Fruit fly (Drosophila melanogaster) whole organism, embryonic: ENCODE measurements around the gene Ids.
A peak's percentile ranks its signal among the peaks of the same experiment; 100 is the strongest.

ENCODE experiments used
- Ada2b ChIP-seq: fragments of 200-800 bp; sonication (Bioruptor generic); IDR thresholded peaks from 2 replicates; pipeline ENCODE4 v1.3.6; 2022; ENCODE audit warnings: missing biosample characterization, missing genetic modification characterization
- Aef1 ChIP-seq: fragments of 200-800 bp; sonication (Bioruptor generic); IDR thresholded peaks from 3 replicates; pipeline ENCODE4 v1.3.6; 2022; ENCODE audit warnings: missing biosample characterization, missing genetic modification characterization
- Asciz ChIP-seq: fragments of 200-800 bp; sonication (Bioruptor generic); optimal IDR thresholded peaks from 2 replicates; lab custom pipeline; 2017; ENCODE audit warnings: missing biosample characterization, mild to moderate bottlenecking, missing genetic modification characterization, missing genetic modification reagents
- CG11695 ChIP-seq: fragments of 200-800 bp; sonication (Bioruptor generic); IDR thresholded peaks from 3 replicates; pipeline ENCODE4 v1.3.6; 2022; ENCODE audit warnings: missing biosample characterization, missing genetic modification characterization
- CG12071 ChIP-seq: fragments of 200-800 bp; sonication (Bioruptor generic); optimal IDR thresholded peaks from 3 replicates; lab custom pipeline; 2018; ENCODE audit warnings: missing biosample characterization, mild to moderate bottlenecking, missing genetic modification characterization
- CG12744 ChIP-seq: fragments of 200-800 bp; sonication (Bioruptor generic); optimal IDR thresholded peaks from 2 replicates; lab custom pipeline; 2016; ENCODE audit warnings: missing biosample characterization, missing genetic modification characterization
- CG17186 ChIP-seq: fragments of 200-800 bp; sonication (Bioruptor generic); optimal IDR thresholded peaks from 3 replicates; lab custom pipeline; 2017; ENCODE audit warnings: missing biosample characterization, missing genetic modification reagents, missing genetic modification characterization
- CG17568 ChIP-seq: fragments of 200-800 bp; sonication (Bioruptor generic); optimal IDR thresholded peaks from 2 replicates; lab custom pipeline; 2018; ENCODE audit warnings: missing biosample characterization, mild to moderate bottlenecking, missing genetic modification characterization, moderate library complexity
- CG18599 ChIP-seq: fragments of 200-800 bp; sonication (Bioruptor generic); optimal IDR thresholded peaks from 3 replicates; lab custom pipeline; 2017; ENCODE audit warnings: missing biosample characterization, missing genetic modification characterization, mild to moderate bottlenecking, moderate library complexity, missing genetic modification reagents
- CG4404 ChIP-seq: fragments of 200-800 bp; sonication (Bioruptor generic); IDR thresholded peaks from 2 replicates; pipeline ENCODE4 v1.3.6; 2022; ENCODE audit warnings: missing biosample characterization, missing genetic modification characterization
- CG4854 ChIP-seq: fragments of 200-800 bp; sonication (Bioruptor generic); optimal IDR thresholded peaks from 2 replicates; lab custom pipeline; 2016; ENCODE audit warnings: missing biosample characterization, missing genetic modification characterization, inconsistent platforms
- CG6683 ChIP-seq: fragments of 200-800 bp; sonication (Bioruptor generic); optimal IDR thresholded peaks from 2 replicates; lab custom pipeline; 2017; ENCODE audit warnings: missing biosample characterization, mild to moderate bottlenecking, missing genetic modification characterization, missing genetic modification reagents
- CG8359 ChIP-seq: fragments of 200-800 bp; sonication (Bioruptor generic); optimal IDR thresholded peaks from 2 replicates; lab custom pipeline; 2017; ENCODE audit warnings: missing biosample characterization, mild to moderate bottlenecking, missing genetic modification characterization, borderline replicate concordance
- CG8944 ChIP-seq: fragments of 200-800 bp; sonication (Bioruptor generic); optimal IDR thresholded peaks from 3 replicates; lab custom pipeline; 2016; ENCODE audit warnings: missing biosample characterization, missing genetic modification characterization
- Chrac-16 ChIP-seq: fragments of 200-800 bp; sonication (Bioruptor generic); optimal IDR thresholded peaks from 3 replicates; lab custom pipeline; 2016; ENCODE audit warnings: missing biosample characterization, missing genetic modification characterization
- CrebB ChIP-seq: fragments of 200-800 bp; sonication (Bioruptor generic); optimal IDR thresholded peaks from 3 replicates; lab custom pipeline; 2018; ENCODE audit warnings: missing biosample characterization, mild to moderate bottlenecking, missing genetic modification characterization
- Dp ChIP-seq: fragments of 200-800 bp; sonication (Bioruptor generic); optimal IDR thresholded peaks from 2 replicates; lab custom pipeline; 2018; ENCODE audit warnings: missing biosample characterization, mild to moderate bottlenecking, missing genetic modification characterization, moderate library complexity
- Ets97D ChIP-seq: fragments of 200-800 bp; sonication (Bioruptor generic); optimal IDR thresholded peaks from 3 replicates; lab custom pipeline; 2016; ENCODE audit warnings: missing biosample characterization, missing genetic modification characterization
- HLH4C ChIP-seq: fragments of 200-800 bp; sonication (Bioruptor generic); IDR thresholded peaks from 3 replicates; pipeline ENCODE4 v1.3.6; 2022; ENCODE audit warnings: missing biosample characterization, missing genetic modification characterization; ENCODE audit not compliant: partially characterized antibody
- HLH54F ChIP-seq: fragments of 200-800 bp; sonication (Bioruptor generic); optimal IDR thresholded peaks from 3 replicates; lab custom pipeline; 2016; ENCODE audit warnings: missing biosample characterization, missing genetic modification characterization
- HLHmδ ChIP-seq: fragments of 200-800 bp; sonication (Bioruptor generic); optimal IDR thresholded peaks from 2 replicates; lab custom pipeline; 2018; ENCODE audit warnings: missing biosample characterization, mild to moderate bottlenecking, missing genetic modification characterization, moderate library complexity
- Hr39 ChIP-seq: fragments of >200 bp; optimal IDR thresholded peaks from 2 replicates; lab custom pipeline; 2017
- Hr78 ChIP-seq, 2 experiments: fragments of 200-800 bp in 1 of 2; fragments of >200 bp in 1 of 2; sonication (Bioruptor generic) in 1 of 2; optimal IDR thresholded peaks; 2 replicates each; lab custom pipeline; 2017 to 2019; ENCODE audit warnings: missing biosample characterization in 2 of 2, missing genetic modification characterization in 2 of 2, mild to moderate bottlenecking in 1 of 2, moderate library complexity in 1 of 2
- Lpt ChIP-seq: fragments of >200 bp; optimal IDR thresholded peaks from 2 replicates; lab custom pipeline; 2018; ENCODE audit warnings: missing biosample characterization, missing genetic modification characterization
- NC2α ChIP-seq: fragments of 200-800 bp; sonication (Bioruptor generic); optimal IDR thresholded peaks from 2 replicates; lab custom pipeline; 2016; ENCODE audit warnings: missing biosample characterization, missing genetic modification characterization
- Poxn ChIP-seq: fragments of 200-800 bp; sonication (Bioruptor generic); IDR thresholded peaks from 2 replicates; pipeline ENCODE4 v1.3.6; 2022; ENCODE audit warnings: missing biosample characterization, missing genetic modification characterization
- Ravus ChIP-seq: fragments of 200-800 bp; sonication (Bioruptor generic); IDR thresholded peaks from 2 replicates; pipeline ENCODE4 v1.3.6; 2022; ENCODE audit warnings: missing biosample characterization, missing genetic modification characterization
- Sin3A ChIP-seq: fragments of >200 bp; optimal IDR thresholded peaks from 2 replicates; lab custom pipeline; 2018
- YL-1 ChIP-seq: fragments of 200-800 bp; sonication (Bioruptor generic); optimal IDR thresholded peaks from 3 replicates; lab custom pipeline; 2017; ENCODE audit warnings: missing biosample characterization, mild to moderate bottlenecking, missing genetic modification characterization
- bigmax ChIP-seq: fragments of 200-800 bp; sonication (Bioruptor generic); optimal IDR thresholded peaks from 2 replicates; lab custom pipeline; 2018; ENCODE audit warnings: missing biosample characterization, mild to moderate bottlenecking, missing genetic modification characterization
- bsh ChIP-seq, 2 experiments: fragments of 200-800 bp; sonication (Bioruptor generic); optimal IDR thresholded peaks; 2 replicates each; lab custom pipeline; 2017 to 2018; ENCODE audit warnings: mild to moderate bottlenecking in 2 of 2, missing biosample characterization in 2 of 2, missing genetic modification characterization in 2 of 2, moderate library complexity in 1 of 2
- dan ChIP-seq: fragments of 200-800 bp; sonication (Bioruptor generic); IDR thresholded peaks from 2 replicates; pipeline ENCODE4 v1.3.6; 2022; ENCODE audit warnings: missing biosample characterization, missing genetic modification characterization
- dysf ChIP-seq: fragments of 200-800 bp; sonication (Bioruptor generic); IDR thresholded peaks from 3 replicates; pipeline ENCODE4 v1.3.6; 2022; ENCODE audit warnings: missing biosample characterization, missing genetic modification characterization
- ftz-f1 ChIP-seq: fragments of 200-800 bp; sonication (Bioruptor generic); optimal IDR thresholded peaks from 2 replicates; lab custom pipeline; 2016; ENCODE audit warnings: missing biosample characterization, missing genetic modification characterization
- grau ChIP-seq: fragments of 200-800 bp; optimal IDR thresholded peaks from 3 replicates; lab custom pipeline; 2019; ENCODE audit warnings: missing biosample characterization, mild to moderate bottlenecking, missing genetic modification characterization, moderate library complexity
- h ChIP-seq: fragments of >200 bp; optimal IDR thresholded peaks from 2 replicates; lab custom pipeline; 2017
- hkb ChIP-seq, 2 experiments: fragments of 200-800 bp in 1 of 2; fragments of >200 bp in 1 of 2; sonication (Bioruptor generic) in 1 of 2; IDR thresholded peaks in 1 of 2; optimal IDR thresholded peaks in 1 of 2; 2 replicates each; pipeline versions ENCODE4 v1.3.6 to Lab custom; 2017 to 2022; ENCODE audit warnings: missing biosample characterization in 1 of 2, missing genetic modification characterization in 1 of 2
- inv ChIP-seq: fragments of 200-800 bp; sonication (Bioruptor generic); IDR thresholded peaks from 2 replicates; pipeline ENCODE4 v1.3.6; 2022; ENCODE audit warnings: missing biosample characterization, missing genetic modification characterization; ENCODE audit not compliant: partially characterized antibody
- kni ChIP-seq: fragments of 200-800 bp; sonication (Bioruptor generic); optimal IDR thresholded peaks from 3 replicates; lab custom pipeline; 2017; ENCODE audit warnings: mild to moderate bottlenecking, missing biosample characterization, missing genetic modification reagents, missing genetic modification characterization
- oc ChIP-seq: fragments of 200-800 bp; sonication (Bioruptor generic); optimal IDR thresholded peaks from 2 replicates; lab custom pipeline; 2018; ENCODE audit warnings: missing biosample characterization, mild to moderate bottlenecking, missing genetic modification characterization, moderate library complexity
- p53 ChIP-seq: fragments of 200-800 bp; sonication (Bioruptor generic); optimal IDR thresholded peaks from 2 replicates; lab custom pipeline; 2016; ENCODE audit warnings: missing biosample characterization, missing genetic modification characterization
- vvl ChIP-seq: fragments of 200-800 bp; sonication (Bioruptor generic); IDR thresholded peaks from 2 replicates; pipeline ENCODE4 v1.3.6; 2022; ENCODE audit warnings: missing biosample characterization, missing genetic modification characterization
- z ChIP-seq: fragments of 200-800 bp; sonication (Bioruptor generic); IDR thresholded peaks from 3 replicates; pipeline ENCODE4 v1.3.6; 2022; ENCODE audit warnings: missing biosample characterization, missing genetic modification characterization

Ids gene

dm6 chr3L:3353297-3353696 is 24.8 kb upstream of the Ids start:
- no peak for TF ChIP-seq z
- TF ChIP-seq HLHmδ (GFP tag; lab: Kevin White, UChicago): no peak
- TF ChIP-seq CG8359 (GFP tag; lab: Kevin White, UChicago): no peak
- no peak for TF ChIP-seq Ada2b (GFP tag; lab: Robert Waterston, UW)
- TF ChIP-seq Ravus (GFP tag; lab: Robert Waterston, UW): no peak
- TF ChIP-seq grau (tag; lab: Kevin White, UChicago): no peak
- no peak for TF ChIP-seq h (lab: Kevin White, UChicago)
- no peak for TF ChIP-seq HLH54F (GFP tag; lab: Kevin White, UChicago)
- TF ChIP-seq p53 (GFP tag; lab: Kevin White, UChicago): no peak
- TF ChIP-seq vvl (GFP tag; lab: Robert Waterston, UW): peak; percentile 59; the same call in 1 of the 2 replicates
- TF ChIP-seq Lpt: no peak
- peak; percentile 42 for TF ChIP-seq kni
- no peak for TF ChIP-seq CG4404 (GFP tag; lab: Robert Waterston, UW)
- no peak for TF ChIP-seq Sin3A (lab: Kevin White, UChicago)
- TF ChIP-seq CG12071: no peak
- TF ChIP-seq CG17186 (GFP tag; lab: Kevin White, UChicago): no peak
- TF ChIP-seq Ets97D (GFP tag; lab: Kevin White, UChicago): no peak
- no peak for TF ChIP-seq CG18599 (GFP tag; lab: Kevin White, UChicago)
- no peak for TF ChIP-seq CrebB (tag; lab: Kevin White, UChicago)
- TF ChIP-seq Chrac-16 (GFP tag; lab: Kevin White, UChicago): no peak
- no peak for TF ChIP-seq bsh (GFP tag; optimal IDR thresholded peaks at IDR 0.05; lab: Kevin White, UChicago)
- TF ChIP-seq CG4854 (GFP tag; lab: Kevin White, UChicago): no peak
- no peak for TF ChIP-seq inv (GFP tag; lab: Robert Waterston, UW)
- no peak for TF ChIP-seq NC2α (GFP tag; lab: Kevin White, UChicago)
- no peak for TF ChIP-seq Poxn
- TF ChIP-seq bigmax: no peak
- TF ChIP-seq Asciz (GFP tag; lab: Kevin White, UChicago): no peak
- no peak for TF ChIP-seq ftz-f1 (GFP tag; lab: Kevin White, UChicago)
- no peak for TF ChIP-seq CG12744 (GFP tag; lab: Kevin White, UChicago)
- TF ChIP-seq Aef1 (GFP tag; lab: Robert Waterston, UW): no peak
- TF ChIP-seq oc (tag; lab: Kevin White, UChicago): peak; percentile 74
- peak in 1 of 2 experiments; percentile 90 for TF ChIP-seq Hr78 (GFP tag; optimal IDR thresholded peaks at IDR 0.05; lab: Kevin White, UChicago)
- no peak for TF ChIP-seq dan (GFP tag; lab: Robert Waterston, UW)
- no peak for TF ChIP-seq hkb (optimal IDR thresholded peaks at IDR 0.05; lab: Kevin White, UChicago)
- TF ChIP-seq hkb (GFP tag; IDR thresholded peaks at IDR 0.05; lab: Robert Waterston, UW): no peak
- TF ChIP-seq, all 482 proteins: peak for 4

- TF ChIP-seq CG8944 (GFP tag; lab: Kevin White, UChicago) (no peak), dysf (no peak), HLH4C (GFP tag; lab: Robert Waterston, UW) (no peak), CG6683 (no peak), Dp (GFP tag; lab: Kevin White, UChicago) (no peak), CG17568 (GFP tag; lab: Kevin White, UChicago) (no peak), Hr39 (no peak), Poxn (no peak), YL-1 (GFP tag; lab: Kevin White, UChicago) (no peak), CG11695 (GFP tag; lab: Robert Waterston, UW) (no peak), Ravus (GFP tag; lab: Robert Waterston, UW) (no peak)
- TF ChIP-seq, all 482 proteins: peak for 0
These were observed 8.8 kb upstream of the Ids start, which contains the start of gene Drs for dm6 chr3L:3369256-3369655. Gene Drs (plus strand): TSS chr3L:3369556.
